Worm (Caenorhabditis elegans) whole organism, young adult: ENCODE data around the gene T23F11.6.

Source experiments
- B0019.2 ChIP-seq: fragments of 200-800 bp; sonication (Bioruptor generic); conservative IDR thresholded peaks from 2 replicates; pipeline ENCODE4 v1.3.6; 2022; ENCODE audit warnings: missing genetic modification reagents, missing genetic modification characterization, missing compliant biosample characterization
- C17E4.6 ChIP-seq: fragments of 200-800 bp; sonication (Bioruptor generic); IDR thresholded peaks from 2 replicates; pipeline ENCODE4 v1.3.6; 2022; ENCODE audit warnings: missing genetic modification reagents, missing genetic modification characterization, missing compliant biosample characterization
- F37B4.10 ChIP-seq: fragments of 200-800 bp; sonication (Bioruptor generic); IDR thresholded peaks from 2 replicates; pipeline ENCODE4 v1.3.6; 2022; ENCODE audit warnings: missing genetic modification characterization, missing compliant biosample characterization
- Y53F4B.3 ChIP-seq: fragments of 200-800 bp; sonication (Bioruptor generic); IDR thresholded peaks from 2 replicates; pipeline ENCODE4 v1.3.6; 2022; ENCODE audit warnings: missing genetic modification reagents, missing genetic modification characterization, missing compliant biosample characterization
- atf-7 ChIP-seq: sonication (generic microtip); optimal IDR thresholded peaks from 2 replicates; lab custom pipeline; 2017; ENCODE audit warnings: mild to moderate bottlenecking, missing genetic modification characterization, missing compliant biosample characterization
- bed-1 ChIP-seq: fragments of 200-800 bp; sonication (Bioruptor generic); IDR thresholded peaks from 2 replicates; pipeline ENCODE4 v1.3.6; 2022; ENCODE audit warnings: missing genetic modification reagents, missing genetic modification characterization, missing compliant biosample characterization
- ccch-3 ChIP-seq: fragments of 200-800 bp; sonication (Bioruptor generic); optimal IDR thresholded peaks from 2 replicates; lab custom pipeline; 2018; ENCODE audit warnings: mild to moderate bottlenecking, missing genetic modification characterization, missing compliant biosample characterization
- ceh-40 ChIP-seq: fragments of 200-800 bp; sonication (Bioruptor generic); IDR thresholded peaks from 2 replicates; pipeline ENCODE4 v1.3.6; 2022; ENCODE audit warnings: missing genetic modification characterization, missing compliant biosample characterization
- die-1 ChIP-seq: sonication (generic microtip); optimal IDR thresholded peaks from 2 replicates; lab custom pipeline; 2016; ENCODE audit warnings: missing genotype, mild to moderate bottlenecking, missing genetic modification characterization, missing compliant biosample characterization
- egl-18 ChIP-seq: fragments of 200-800 bp; sonication (Bioruptor generic); IDR thresholded peaks from 2 replicates; pipeline ENCODE4 v1.3.6; 2022; ENCODE audit warnings: missing genetic modification reagents, missing genetic modification characterization, missing compliant biosample characterization
- ets-4 ChIP-seq: fragments of 200-800 bp; sonication (Bioruptor generic); optimal IDR thresholded peaks from 2 replicates; lab custom pipeline; 2018; ENCODE audit warnings: mild to moderate bottlenecking, missing genetic modification characterization, missing compliant biosample characterization
- gei-17 ChIP-seq: fragments of 200-800 bp; sonication (Bioruptor generic); optimal IDR thresholded peaks from 2 replicates; lab custom pipeline; 2018; ENCODE audit warnings: mild to moderate bottlenecking, missing genetic modification characterization, missing compliant biosample characterization
- hlh-12 ChIP-seq: sonication (generic microtip); optimal IDR thresholded peaks from 2 replicates; lab custom pipeline; 2016; ENCODE audit warnings: missing genetic modification characterization, missing compliant biosample characterization
- hlh-26 ChIP-seq: fragments of 200-800 bp; sonication (Bioruptor generic); conservative IDR thresholded peaks from 2 replicates; pipeline ENCODE4 v1.3.6; 2022; ENCODE audit warnings: missing genetic modification reagents, missing genetic modification characterization, missing compliant biosample characterization
- hmg-1.2 ChIP-seq: fragments of 200-800 bp; sonication (Bioruptor generic); IDR thresholded peaks from 2 replicates; pipeline ENCODE4 v1.3.6; 2022; ENCODE audit warnings: missing genetic modification reagents, missing genetic modification characterization, missing compliant biosample characterization
- lag-1 ChIP-seq: fragments of 200-800 bp; sonication (Bioruptor generic); IDR thresholded peaks from 2 replicates; pipeline ENCODE4 v1.3.6; 2022; ENCODE audit warnings: missing genetic modification reagents, missing genetic modification characterization, missing compliant biosample characterization
- lir-1 ChIP-seq: fragments of 200-800 bp; sonication (Bioruptor generic); conservative IDR thresholded peaks from 2 replicates; pipeline ENCODE4 v1.3.6; 2022; ENCODE audit warnings: missing genetic modification reagents, missing genetic modification characterization, missing compliant biosample characterization
- lsy-27 ChIP-seq: sonication (generic microtip); optimal IDR thresholded peaks from 2 replicates; lab custom pipeline; 2017; ENCODE audit warnings: missing genetic modification characterization, mild to moderate bottlenecking, missing compliant biosample characterization, antibody characterized with exemption, missing genotype, borderline replicate concordance; ENCODE audit not compliant: insufficient read depth
- nfya-1 ChIP-seq: sonication (generic microtip); optimal IDR thresholded peaks from 2 replicates; lab custom pipeline; 2017; ENCODE audit warnings: antibody characterized with exemption, missing compliant biosample characterization, missing genetic modification characterization, borderline replicate concordance; ENCODE audit not compliant: insufficient read depth
- nfyb-1 ChIP-seq: fragments of 200-800 bp; sonication (Bioruptor generic); IDR thresholded peaks from 2 replicates; pipeline ENCODE4 v1.3.6; 2022; ENCODE audit warnings: missing genetic modification reagents, missing genetic modification characterization, missing compliant biosample characterization
- nhr-90 ChIP-seq: sonication (generic microtip); optimal IDR thresholded peaks from 2 replicates; lab custom pipeline; 2016; ENCODE audit warnings: missing genotype, mild to moderate bottlenecking, missing genetic modification characterization, missing compliant biosample characterization
- somi-1 ChIP-seq: fragments of 200-800 bp; sonication (Bioruptor generic); optimal IDR thresholded peaks from 2 replicates; lab custom pipeline; 2018; ENCODE audit warnings: mild to moderate bottlenecking, missing genetic modification characterization, missing compliant biosample characterization
- unc-62 ChIP-seq: fragments of 150-350 bp; optimal IDR thresholded peaks from 2 replicates; lab custom pipeline; 2014; ENCODE audit warnings: missing biosample characterization, missing genetic modification reagents, missing genetic modification characterization
- xnd-1 ChIP-seq: sonication (generic microtip); optimal IDR thresholded peaks from 2 replicates; lab custom pipeline; 2016; ENCODE audit warnings: missing genotype, missing genetic modification reagents, missing genetic modification characterization, missing compliant biosample characterization
- zfh-2 ChIP-seq: fragments of 200-800 bp; sonication (Bioruptor generic); conservative IDR thresholded peaks from 2 replicates; pipeline ENCODE4 v1.3.6; 2022; ENCODE audit warnings: missing genetic modification reagents, missing genetic modification characterization, missing compliant biosample characterization
- ztf-6 ChIP-seq: fragments of 200-800 bp; sonication (Bioruptor generic); IDR thresholded peaks from 2 replicates; pipeline ENCODE4 v1.3.6; 2022; ENCODE audit warnings: missing genetic modification reagents, missing genetic modification characterization, missing compliant biosample characterization

T23F11.6 gene

DNA sequence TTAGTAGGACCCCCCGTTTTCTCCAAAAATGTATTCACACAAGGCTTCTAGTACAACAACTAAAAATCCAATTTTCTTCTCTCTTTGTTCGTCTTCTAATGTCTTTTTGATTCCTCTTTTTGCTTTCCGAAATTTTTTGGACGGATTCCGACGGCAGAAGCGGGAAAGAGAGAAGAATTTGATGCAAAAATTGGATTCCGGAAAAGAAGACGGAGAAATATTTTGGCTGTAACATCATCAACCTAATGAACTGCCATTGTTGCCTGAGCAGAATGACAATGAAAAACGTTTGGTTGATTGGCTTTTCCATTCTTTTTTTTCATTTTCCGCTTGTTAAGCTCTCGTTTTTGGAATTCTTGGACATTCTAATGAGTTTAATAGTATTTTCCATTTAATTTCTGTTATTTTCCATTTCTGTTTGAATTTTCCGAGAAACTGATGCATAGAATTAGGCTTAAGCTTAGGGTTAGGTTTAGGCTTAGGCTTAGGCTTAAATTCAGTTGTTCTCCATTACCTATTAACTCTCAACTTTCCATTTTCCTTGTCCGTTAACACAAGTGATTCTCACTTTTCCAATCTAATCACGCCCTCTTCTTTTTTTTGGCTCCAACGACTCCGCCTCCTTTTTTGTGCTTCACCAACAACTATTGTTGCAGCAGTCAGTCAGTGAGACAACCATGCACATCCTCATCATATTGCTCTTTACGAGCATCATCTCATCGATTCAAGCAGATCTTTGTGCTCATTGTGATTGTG lies 25.2 kb downstream of the T23F11.6 start, which contains the start of gene lron-5:
TSS of gene lron-5 (plus strand) at position 655 of the 756 bp plus-strand sequence.
- TF ChIP-seq nfya-1 (tag; lab: Kevin White, UChicago) (no peak), ztf-6 (GFP tag; lab: Robert Waterston, UW) (no peak), F37B4.10 (GFP tag; lab: Robert Waterston, UW) (no peak), nhr-90 (no peak), egl-18 (GFP tag; lab: Robert Waterston, UW) (no peak), zfh-2 (GFP tag; lab: Robert Waterston, UW) (no peak), ets-4 (GFP tag; lab: Kevin White, UChicago) (no peak), somi-1 (GFP tag; lab: Kevin White, UChicago) (no peak), C17E4.6 (no peak), die-1 (tag; lab: Kevin White, UChicago) (no peak), xnd-1 (tag; lab: Kevin White, UChicago) (no peak), lir-1 (GFP tag; lab: Robert Waterston, UW) (no peak), atf-7 (tag; lab: Kevin White, UChicago) (no peak), Y53F4B.3 (GFP tag; lab: Robert Waterston, UW) (no peak)
- TF ChIP-seq, all 124 proteins: peak for 0

- TF ChIP-seq B0019.2 (GFP tag; lab: Robert Waterston, UW): no peak
Measured at ce11 chrIII:4616071-4616571, 31.6 kb downstream of the T23F11.6 start, which contains the start of gene lips-3. lips-3 (plus strand) TSS chrIII:4616528.

DNA sequence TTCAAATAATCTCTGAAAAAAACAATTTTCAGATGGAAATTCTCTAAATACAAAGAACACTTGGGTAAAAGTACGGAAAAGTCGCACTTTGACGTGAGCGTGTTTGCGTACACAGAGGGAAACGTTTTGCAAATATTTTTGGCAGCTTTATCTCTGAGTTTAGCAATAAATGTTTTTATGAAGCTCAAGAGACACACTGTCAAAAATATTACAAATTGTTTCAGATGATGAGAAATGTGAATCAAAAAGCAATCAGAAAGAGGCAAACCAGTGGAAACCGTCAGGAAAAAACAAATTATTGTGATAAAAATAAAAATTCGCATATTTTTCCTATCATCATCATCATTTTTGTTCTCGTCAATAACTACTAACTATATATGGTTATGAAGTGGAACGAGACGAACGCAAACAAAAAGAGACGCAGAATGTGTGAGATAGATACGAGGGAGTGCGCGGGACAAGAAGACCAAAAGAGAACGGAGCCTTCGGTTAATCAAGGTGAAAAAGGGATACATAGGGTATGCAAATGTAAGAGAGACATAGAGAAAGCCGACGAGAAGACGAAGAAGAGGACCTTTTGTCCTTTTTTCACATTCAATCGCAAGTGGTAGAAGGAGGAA lies 35.3 kb downstream of the T23F11.6 start, which contains the start of gene sel-2:
TSS of gene sel-2 (minus strand) at position 51 of the 620 bp plus-strand sequence.
- TF ChIP-seq hmg-1.2 (GFP tag; lab: Robert Waterston, UW) (peak; percentile 61; the same call in 1 of the 2 replicates), C17E4.6 (no peak)
- TF ChIP-seq, all 124 proteins: peak for 1

- TF ChIP-seq hlh-26 (GFP tag; lab: Robert Waterston, UW): no peak
- no peak for TF ChIP-seq ccch-3 (GFP tag; lab: Kevin White, UChicago)
- TF ChIP-seq hlh-12 (tag; lab: Kevin White, UChicago): no peak
- TF ChIP-seq lag-1 (GFP tag; lab: Robert Waterston, UW): no peak
- TF ChIP-seq ceh-40: no peak
- TF ChIP-seq bed-1 (GFP tag; lab: Robert Waterston, UW): no peak
- no peak for TF ChIP-seq gei-17 (GFP tag; lab: Kevin White, UChicago)
- TF ChIP-seq unc-62 (GFP tag; lab: Kevin White, UChicago): no peak
Measured at ce11 chrIII:4603837-4604236, 43.9 kb downstream of the T23F11.6 start.

ce11 chrIII:4601286-4601685 lies 46.4 kb downstream of the T23F11.6 start:
- TF ChIP-seq lsy-27 (no peak), nhr-90 (no peak), nfya-1 (tag; lab: Kevin White, UChicago) (no peak), nfyb-1 (0 out of 2 replicates have a peak, but pooled peaks have one; percentile 23)
